ENCODE assay signal across 4 worm cellular contexts in the genomic region with DNA sequence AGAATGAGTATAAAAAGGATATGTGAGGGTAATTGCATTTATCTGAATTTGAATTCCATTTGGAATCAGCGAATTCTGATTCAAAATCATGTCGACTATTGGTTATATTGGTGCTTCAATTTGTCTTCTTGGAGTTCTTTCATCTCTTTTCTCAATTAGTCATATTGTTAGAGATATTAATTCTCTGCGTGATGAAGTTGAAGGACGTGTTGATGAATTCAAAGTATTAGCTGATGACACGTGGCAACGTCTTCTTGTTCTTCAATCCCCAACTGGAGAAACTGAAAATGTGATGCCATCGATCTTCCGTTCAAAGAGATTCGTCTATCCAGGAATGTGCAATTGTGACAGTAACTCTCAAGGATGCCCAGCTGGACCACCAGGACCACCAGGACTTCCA.
A peak's percentile ranks its signal among the peaks of the same experiment; 100 is the strongest.
TF ChIP-seq lines count a peak whose summit lies in the region.

TSS of gene col-90 (plus strand) at position 37 of the 400 bp plus-strand sequence.

TF ChIP-seq in whole organism, L1 larva, 84 proteins besides CTCF, POLR2A, EP300 and RAD21:
- TF ChIP-seq nhr-84 (tag; optimal IDR thresholded peaks at IDR 0.05; lab: Kevin White, UChicago): no peak
- no peak for TF ChIP-seq lin-14 (GFP tag; optimal IDR thresholded peaks at IDR 0.05; lab: Kevin White, UChicago)
- TF ChIP-seq sup-37 (GFP tag; optimal IDR thresholded peaks at IDR 0.05; lab: Kevin White, UChicago): no peak
- no peak for TF ChIP-seq fos-1 (tag; optimal IDR thresholded peaks at IDR 0.05; lab: Kevin White, UChicago)
- no peak for TF ChIP-seq xbp-1 (tag; optimal IDR thresholded peaks at IDR 0.05; lab: Kevin White, UChicago)
- no peak for TF ChIP-seq irx-1 (tag; optimal IDR thresholded peaks at IDR 0.05; lab: Kevin White, UChicago)
- no peak for TF ChIP-seq pqm-1 (tag; optimal IDR thresholded peaks at IDR 0.05; lab: Kevin White, UChicago)
- no peak for TF ChIP-seq nhr-12 (tag; optimal IDR thresholded peaks at IDR 0.05; lab: Kevin White, UChicago)
- TF ChIP-seq skn-1 (tag; optimal IDR thresholded peaks at IDR 0.05; lab: Kevin White, UChicago): no peak
- TF ChIP-seq isw-1 (GFP tag; IDR thresholded peaks at IDR 0.05; lab: Robert Waterston, UW): no peak
- TF ChIP-seq unc-62 (GFP tag; optimal IDR thresholded peaks at IDR 0.05; lab: Kevin White, UChicago): no peak
- no peak for TF ChIP-seq egl-13 (tag; optimal IDR thresholded peaks at IDR 0.05; lab: Kevin White, UChicago)
- peak; percentile 6 for TF ChIP-seq blmp-1 (tag; optimal IDR thresholded peaks at IDR 0.05; lab: Kevin White, UChicago)
- TF ChIP-seq pag-3 (tag; optimal IDR thresholded peaks at IDR 0.05; lab: Kevin White, UChicago; ENCODE audit: borderline replicate concordance, insufficient read depth): no peak
- TF ChIP-seq tbx-2 (tag; optimal IDR thresholded peaks at IDR 0.05; lab: Kevin White, UChicago): no peak
- TF ChIP-seq lin-35 (GFP tag; optimal IDR thresholded peaks at IDR 0.05; lab: Kevin White, UChicago): no peak
- TF ChIP-seq ama-1 (optimal IDR thresholded peaks at IDR 0.05; lab: Kevin White, UChicago): peak; percentile 70

TF ChIP-seq in whole organism, L2 larva, 48 proteins besides CTCF, POLR2A, EP300 and RAD21:
- TF ChIP-seq ama-1 (optimal IDR thresholded peaks at IDR 0.05; lab: Kevin White, UChicago): peak; percentile 59
- no peak for TF ChIP-seq sem-4 (tag; optimal IDR thresholded peaks at IDR 0.05; lab: Kevin White, UChicago)

TF ChIP-seq in whole organism, L3 larva, 47 proteins besides CTCF, POLR2A, EP300 and RAD21:
- TF ChIP-seq nhr-25 (tag; optimal IDR thresholded peaks at IDR 0.05; lab: Kevin White, UChicago) (peak; percentile 55), R02D3.7 (tag; optimal IDR thresholded peaks at IDR 0.05; lab: Kevin White, UChicago) (no peak), nhr-43 (tag; optimal IDR thresholded peaks at IDR 0.05; lab: Kevin White, UChicago; ENCODE audit: poor library complexity, severe bottlenecking) (peak; percentile 61)

TF ChIP-seq in whole organism, L4 larva, 104 proteins besides CTCF, POLR2A, EP300 and RAD21:
- TF ChIP-seq ama-1 (optimal IDR thresholded peaks at IDR 0.05; lab: Kevin White, UChicago): peak; percentile 1
- no peak for TF ChIP-seq spr-3 (GFP tag; optimal IDR thresholded peaks at IDR 0.05; lab: Kevin White, UChicago)
- no peak for TF ChIP-seq hif-1 (tag; optimal IDR thresholded peaks at IDR 0.05; lab: Kevin White, UChicago)
- TF ChIP-seq aha-1 (tag; lab: Kevin White, UChicago): peak; percentile 75
- TF ChIP-seq mdt-29 (GFP tag; IDR thresholded peaks at IDR 0.05; lab: Robert Waterston, UW): no peak
- no peak for TF ChIP-seq ceh-20 (GFP tag; IDR thresholded peaks at IDR 0.05; lab: Robert Waterston, UW)
- TF ChIP-seq zfp-3 (GFP tag; conservative IDR thresholded peaks at IDR 0.05; lab: Robert Waterston, UW): no peak
- no peak for TF ChIP-seq F44E2.7 (GFP tag; IDR thresholded peaks at IDR 0.05; lab: Robert Waterston, UW)
- TF ChIP-seq lin-38 (GFP tag; IDR thresholded peaks at IDR 0.05; lab: Robert Waterston, UW): no peak
- TF ChIP-seq lir-3 (tag; optimal IDR thresholded peaks at IDR 0.05; lab: Kevin White, UChicago): no peak
- no peak for TF ChIP-seq Y75B8A.6 (GFP tag; IDR thresholded peaks at IDR 0.05; lab: Robert Waterston, UW)
- no peak for TF ChIP-seq Y48G9A.11 (GFP tag; IDR thresholded peaks at IDR 0.05; lab: Robert Waterston, UW)
- TF ChIP-seq egl-43 (GFP tag; IDR thresholded peaks at IDR 0.05; lab: Robert Waterston, UW): no peak

Comparison
In these comparisons a context has a peak if more than half of its experiments do, and no peak if none do; other contexts are left out.
1. Of the 29 proteins assayed by ChIP-seq in both whole organism, L4 larva and whole organism, L1 larva: peak only in whole organism, L4 larva: aha-1; only in whole organism, L1 larva: none; in both: ama-1; in neither: 27.